Worm (Caenorhabditis elegans) whole organism, L4 larva: ENCODE results near the gene mpst-4.

Experiments
- F10B5.3 ChIP-seq: sonication (generic microtip); optimal IDR thresholded peaks from 2 replicates; lab custom pipeline; 2016; ENCODE audit warnings: mild to moderate bottlenecking, missing genetic modification characterization, missing compliant biosample characterization
- R02D3.7 ChIP-seq: fragments of 150-350 bp; sonication (generic microtip); optimal IDR thresholded peaks from 3 replicates; lab custom pipeline; 2014; ENCODE audit warnings: missing biosample characterization, missing genetic modification characterization
- aly-2 ChIP-seq: sonication (generic microtip); optimal IDR thresholded peaks from 2 replicates; lab custom pipeline; 2018; ENCODE audit warnings: missing biosample characterization, missing genetic modification characterization
- ceh-28 ChIP-seq: fragments of 150-350 bp; optimal IDR thresholded peaks from 2 replicates; lab custom pipeline; 2014; ENCODE audit warnings: missing biosample characterization, missing genetic modification reagents, missing genetic modification characterization
- ceh-44 ChIP-seq: fragments of 200-800 bp; sonication (Bioruptor generic); IDR thresholded peaks from 2 replicates; pipeline ENCODE4 v1.3.6; 2022; ENCODE audit warnings: missing genetic modification reagents, missing genetic modification characterization, missing compliant biosample characterization
- dve-1 ChIP-seq: sonication (generic microtip); optimal IDR thresholded peaks from 2 replicates; lab custom pipeline; 2017; ENCODE audit warnings: antibody characterized with exemption, mild to moderate bottlenecking, missing genetic modification characterization, missing compliant biosample characterization; ENCODE audit not compliant: insufficient read depth
- hlh-11 ChIP-seq: fragments of 200-800 bp; sonication (Bioruptor generic); optimal IDR thresholded peaks from 2 replicates; lab custom pipeline; 2018; ENCODE audit warnings: mild to moderate bottlenecking, missing genetic modification characterization, missing compliant biosample characterization
- hlh-30 ChIP-seq: sonication (generic microtip); optimal IDR thresholded peaks from 2 replicates; lab custom pipeline; 2017; ENCODE audit warnings: antibody characterized with exemption, mild to moderate bottlenecking, missing genetic modification characterization, missing compliant biosample characterization; ENCODE audit not compliant: insufficient read depth
- mep-1 ChIP-seq: fragments of 150-350 bp; sonication (generic microtip); optimal IDR thresholded peaks from 3 replicates; lab custom pipeline; 2014; ENCODE audit warnings: missing biosample characterization, missing genetic modification characterization
- spr-1 ChIP-seq: sonication (generic microtip); optimal IDR thresholded peaks from 2 replicates; lab custom pipeline; 2016; ENCODE audit warnings: mild to moderate bottlenecking, missing genetic modification characterization, missing compliant biosample characterization
- tra-1 ChIP-seq: fragments of 200-800 bp; sonication (Bioruptor generic); IDR thresholded peaks from 2 replicates; pipeline ENCODE4 v1.3.6; 2022; ENCODE audit warnings: missing genetic modification reagents, missing genetic modification characterization, missing compliant biosample characterization
- unc-130 ChIP-seq: sonication (generic microtip); optimal IDR thresholded peaks from 2 replicates; lab custom pipeline; 2016; ENCODE audit warnings: missing genetic modification reagents, missing genetic modification characterization, missing compliant biosample characterization
- zfp-3 ChIP-seq: fragments of 200-800 bp; sonication (Bioruptor generic); conservative IDR thresholded peaks from 2 replicates; pipeline ENCODE4 v1.3.6; 2022; ENCODE audit warnings: missing genetic modification reagents, missing genetic modification characterization, missing compliant biosample characterization
- ztf-11 ChIP-seq: fragments of 150-350 bp; optimal IDR thresholded peaks from 2 replicates; lab custom pipeline; 2014; ENCODE audit warnings: missing biosample characterization, missing genetic modification characterization

ce11 chrII:4858906-4859411 is 4.3 kb downstream of the mpst-4 start:
- no peak for TF ChIP-seq hlh-30
- TF ChIP-seq ztf-11 (tag; lab: Kevin White, UChicago): no peak
- TF ChIP-seq ceh-28 (tag; lab: Kevin White, UChicago): no peak
- no peak for TF ChIP-seq dve-1 (tag; lab: Kevin White, UChicago)
- no peak for TF ChIP-seq F10B5.3 (tag; lab: Kevin White, UChicago)
- no peak for TF ChIP-seq spr-1 (tag; lab: Kevin White, UChicago)
- TF ChIP-seq unc-130: no peak
- no peak for TF ChIP-seq mep-1
- 0 out of 2 replicates have a peak, but pooled peaks have one; percentile 29 for TF ChIP-seq zfp-3 (GFP tag; lab: Robert Waterston, UW)
- TF ChIP-seq ceh-44 (GFP tag; lab: Robert Waterston, UW): no peak
- TF ChIP-seq R02D3.7: no peak
- no peak for TF ChIP-seq tra-1 (GFP tag; lab: Robert Waterston, UW)
- no peak for TF ChIP-seq hlh-11 (tag; lab: Kevin White, UChicago)
- no peak for TF ChIP-seq aly-2
